Worm (Caenorhabditis elegans) whole organism, L2 larva: Measurements from ENCODE around the gene R09E12.9.

Source experiments
- ama-1 ChIP-seq: fragments of 150-350 bp; optimal IDR thresholded peaks from 2 replicates; lab custom pipeline; 2018; ENCODE audit warnings: inconsistent platforms
- ceh-82 ChIP-seq: fragments of 150-350 bp; optimal IDR thresholded peaks from 2 replicates; lab custom pipeline; 2014; ENCODE audit warnings: missing biosample characterization, missing genetic modification characterization
- elt-1 ChIP-seq: fragments of 150-350 bp; optimal IDR thresholded peaks from 2 replicates; lab custom pipeline; 2014; ENCODE audit warnings: missing biosample characterization, missing genetic modification characterization
- gmeb-1 ChIP-seq: fragments of 150-350 bp; optimal IDR thresholded peaks from 2 replicates; lab custom pipeline; 2014; ENCODE audit warnings: missing biosample characterization, missing genetic modification characterization
- nhr-21 ChIP-seq: fragments of 150-350 bp; optimal IDR thresholded peaks from 2 replicates; lab custom pipeline; 2014; ENCODE audit warnings: missing biosample characterization, missing genetic modification characterization
- nhr-6 ChIP-seq: fragments of 150-350 bp; optimal IDR thresholded peaks from 2 replicates; lab custom pipeline; 2014; ENCODE audit warnings: missing biosample characterization, missing genetic modification characterization
- nhr-77 ChIP-seq: fragments of 150-350 bp; optimal IDR thresholded peaks from 2 replicates; lab custom pipeline; 2014; ENCODE audit warnings: missing biosample characterization, missing genetic modification characterization
- snpc-4 ChIP-seq: fragments of 150-350 bp; optimal IDR thresholded peaks from 2 replicates; lab custom pipeline; 2014; ENCODE audit warnings: missing biosample characterization, missing genetic modification characterization

DNA sequence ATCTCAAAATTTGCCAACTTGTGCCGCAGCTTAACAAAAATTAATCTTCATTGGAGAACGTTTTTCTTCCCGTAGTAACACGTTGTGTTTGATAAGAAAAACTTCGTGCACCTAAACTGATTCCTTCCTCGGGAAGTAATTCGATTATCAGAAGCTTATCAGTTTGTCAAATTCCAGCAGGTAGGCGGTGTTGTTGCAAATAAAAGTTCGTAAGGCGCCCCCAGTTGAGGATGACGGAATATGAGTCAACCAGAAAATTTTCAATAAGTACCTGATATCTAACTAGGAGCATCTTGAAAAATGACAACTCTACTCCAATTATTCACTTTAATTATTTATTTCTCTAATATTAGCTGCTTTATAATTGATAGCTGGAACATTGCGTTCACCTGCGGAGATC, 35.6 kb upstream of the R09E12.9 start, which contains the start of gene C05E4.7:
- TF ChIP-seq nhr-21 (tag; lab: Kevin White, UChicago), result no peak
- no peak for TF ChIP-seq ceh-82 (tag; lab: Kevin White, UChicago)
- TF ChIP-seq nhr-77 (tag; lab: Kevin White, UChicago), result no peak
- no peak for TF ChIP-seq ama-1
- TF ChIP-seq nhr-6 (tag; lab: Kevin White, UChicago), result no peak
- no peak for TF ChIP-seq snpc-4 (tag; lab: Kevin White, UChicago)
- no peak for TF ChIP-seq elt-1
- TF ChIP-seq gmeb-1 (tag; lab: Kevin White, UChicago), result no peak
